Worm (Caenorhabditis elegans) whole organism, midembryonic: Measurements from ENCODE around the gene F22F4.4.

Source experiments
- T22C8.4 ChIP-seq: fragments of 200-800 bp; sonication (Bioruptor generic); IDR thresholded peaks from 2 replicates; pipeline ENCODE4 v1.3.6; 2022; ENCODE audit warnings: missing genetic modification characterization, missing compliant biosample characterization
- cog-1 ChIP-seq: sonication (generic microtip); optimal IDR thresholded peaks from 2 replicates; lab custom pipeline; 2016; ENCODE audit warnings: missing genetic modification characterization, missing compliant biosample characterization
- flt-1 ChIP-seq: fragments of 200-800 bp; sonication (Bioruptor generic); IDR thresholded peaks from 2 replicates; pipeline ENCODE4 v1.3.6; 2022; ENCODE audit warnings: missing genetic modification characterization, missing compliant biosample characterization
- klf-2 ChIP-seq: fragments of 200-800 bp; sonication (Bioruptor generic); conservative IDR thresholded peaks from 2 replicates; pipeline ENCODE4 v1.3.6; 2022; ENCODE audit warnings: missing genetic modification reagents, missing genetic modification characterization, missing compliant biosample characterization
- med-1 ChIP-seq: sonication (generic microtip); optimal IDR thresholded peaks from 2 replicates; lab custom pipeline; 2017; ENCODE audit warnings: missing genetic modification characterization, mild to moderate bottlenecking, missing compliant biosample characterization, antibody characterized with exemption, missing genetic modification reagents; ENCODE audit not compliant: insufficient read depth
- ref-1 ChIP-seq: fragments of 200-800 bp; sonication (Bioruptor generic); conservative IDR thresholded peaks from 2 replicates; pipeline ENCODE4 v1.3.6; 2022; ENCODE audit warnings: missing genetic modification reagents, missing genetic modification characterization, missing compliant biosample characterization
- tab-1 ChIP-seq: fragments of 200-800 bp; sonication (Bioruptor generic); IDR thresholded peaks from 2 replicates; pipeline ENCODE4 v1.3.6; 2022; ENCODE audit warnings: missing genetic modification characterization, missing compliant biosample characterization
- ztf-23 ChIP-seq: fragments of 200-800 bp; sonication (Bioruptor generic); IDR thresholded peaks from 2 replicates; pipeline ENCODE4 v1.3.6; 2022; ENCODE audit warnings: missing genetic modification reagents, missing genetic modification characterization, missing compliant biosample characterization
- ztf-29 ChIP-seq: fragments of 200-800 bp; sonication (Bioruptor generic); IDR thresholded peaks from 2 replicates; pipeline ENCODE4 v1.3.6; 2022; ENCODE audit warnings: missing genetic modification reagents, missing genetic modification characterization, missing compliant biosample characterization

Gene F22F4.4

DNA sequence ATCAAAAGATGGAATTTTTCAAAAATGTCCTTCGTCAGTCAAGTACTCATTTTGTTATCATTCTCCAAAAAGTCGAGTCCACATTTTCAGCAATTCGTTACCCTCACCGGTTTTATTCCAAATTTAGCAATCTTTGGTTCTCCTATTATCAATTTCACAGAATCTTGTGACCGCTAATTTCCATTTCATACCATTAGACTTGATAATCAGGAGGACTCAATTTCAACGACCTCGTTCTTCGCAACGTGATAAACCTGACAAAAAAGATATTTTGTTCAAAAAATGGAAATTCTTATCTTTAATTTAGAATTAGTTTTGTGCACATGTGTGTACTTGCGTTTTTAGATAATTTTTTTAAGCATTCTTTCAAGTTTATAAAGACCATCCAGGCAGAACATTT lies 38.8 kb downstream of the F22F4.4 start:
- no peak for TF ChIP-seq flt-1 (GFP tag; lab: Robert Waterston, UW)
- TF ChIP-seq ztf-23 (GFP tag; lab: Robert Waterston, UW), result no peak
- no peak for TF ChIP-seq T22C8.4 (GFP tag; lab: Robert Waterston, UW)
- TF ChIP-seq med-1 (GFP tag; lab: Kevin White, UChicago), result no peak
- TF ChIP-seq tab-1 (GFP tag; lab: Robert Waterston, UW), result no peak
- no peak for TF ChIP-seq cog-1 (tag; lab: Kevin White, UChicago)
- TF ChIP-seq klf-2, result no peak
- no peak for TF ChIP-seq ref-1 (GFP tag; lab: Robert Waterston, UW)
- no peak for TF ChIP-seq ztf-29

DNA sequence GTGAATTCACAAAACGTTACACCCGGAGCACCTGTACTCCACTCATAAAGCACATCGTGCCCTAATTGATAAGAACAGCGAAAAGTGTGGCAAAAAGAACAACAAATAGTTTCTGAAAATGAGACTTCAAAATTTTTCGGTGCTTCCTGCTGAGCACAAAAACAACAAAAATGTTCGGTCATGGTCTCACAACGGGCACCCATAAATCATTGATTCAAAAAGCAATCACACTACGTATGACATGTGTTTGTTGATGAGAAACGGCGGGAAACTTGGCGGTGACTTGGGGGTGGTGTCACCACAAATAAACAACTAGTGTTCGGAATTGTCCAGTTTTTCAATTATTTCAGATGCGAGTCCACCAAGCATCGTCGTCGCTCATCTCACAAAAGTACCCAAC lies 40.5 kb downstream of the F22F4.4 start:
- TF ChIP-seq cog-1 (tag; lab: Kevin White, UChicago), result no peak

DNA sequence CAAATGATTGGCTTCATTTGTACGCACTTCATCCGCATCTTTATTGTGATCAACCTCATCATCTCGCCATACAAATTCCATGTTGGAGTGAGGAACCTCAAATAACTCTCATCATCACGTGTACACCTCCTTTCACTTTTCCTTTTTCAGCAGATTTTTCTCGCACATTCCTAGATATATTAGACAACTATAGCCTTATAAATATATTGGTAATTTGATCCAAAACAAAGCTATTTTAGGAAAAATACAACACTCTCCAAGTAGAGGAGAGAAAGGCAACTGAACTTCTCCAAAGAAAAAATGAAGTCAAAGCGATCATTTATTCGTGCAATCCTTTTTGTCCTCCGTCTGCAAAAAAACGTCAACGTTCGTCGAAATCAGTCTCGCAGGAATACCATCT lies 42.5 kb downstream of the F22F4.4 start, which contains the start of gene R07E4.1:
Gene R07E4.1 (plus strand): TSS at position 301 of the 400 bp plus-strand sequence.
- TF ChIP-seq flt-1 (GFP tag; lab: Robert Waterston, UW) (no peak), ref-1 (GFP tag; lab: Robert Waterston, UW) (no peak), ztf-23 (GFP tag; lab: Robert Waterston, UW) (no peak), ztf-29 (no peak), cog-1 (tag; lab: Kevin White, UChicago) (no peak), med-1 (GFP tag; lab: Kevin White, UChicago) (no peak), klf-2 (no peak), T22C8.4 (GFP tag; lab: Robert Waterston, UW) (no peak), tab-1 (GFP tag; lab: Robert Waterston, UW) (no peak)

DNA sequence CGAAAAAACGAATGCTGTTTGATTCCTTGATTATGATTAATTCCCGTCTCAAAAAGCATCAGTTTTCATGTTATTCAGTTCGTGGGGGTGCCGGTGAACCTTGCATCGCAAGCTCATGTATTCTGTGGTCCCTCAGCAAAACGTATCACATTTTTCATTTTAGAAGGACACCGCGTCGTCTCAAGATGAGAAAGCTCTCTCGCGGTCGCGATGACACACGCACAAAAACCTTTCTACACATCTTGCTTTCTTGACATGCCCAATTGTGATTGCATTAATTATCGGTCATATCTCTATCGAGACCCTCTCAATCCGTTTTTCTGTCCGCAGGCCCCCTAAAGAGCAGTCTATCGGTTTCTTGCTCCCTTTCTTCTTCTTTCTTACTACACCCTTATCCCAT lies 45.2 kb downstream of the F22F4.4 start:
- no peak for TF ChIP-seq ztf-29
- no peak for TF ChIP-seq med-1 (GFP tag; lab: Kevin White, UChicago)
- TF ChIP-seq ref-1 (GFP tag; lab: Robert Waterston, UW), result no peak
- no peak for TF ChIP-seq tab-1 (GFP tag; lab: Robert Waterston, UW)

DNA sequence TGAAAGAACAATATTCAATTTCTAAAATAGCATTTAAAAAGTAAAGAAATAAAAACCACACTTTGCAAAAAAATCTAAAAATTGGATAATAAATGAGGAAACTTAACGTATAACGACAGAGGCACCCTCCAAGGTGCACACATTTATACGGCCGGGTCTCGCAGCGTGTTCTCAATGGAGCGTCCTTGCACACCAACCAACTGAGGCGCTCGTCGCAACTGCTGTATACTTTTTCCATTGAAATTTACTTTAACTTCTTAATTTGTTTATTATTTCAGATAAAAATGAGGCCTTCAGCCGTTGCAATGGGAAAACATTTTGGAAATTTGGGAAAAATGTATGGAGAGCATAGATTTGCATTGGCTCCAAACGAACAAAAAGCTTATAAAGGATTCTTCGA lies 48.2 kb downstream of the F22F4.4 start, which contains the start of the genes R07E4.5 and R07E4.3:
Gene R07E4.5 (minus strand): TSS at position 1 of the 400 bp plus-strand sequence.
Gene R07E4.3 (plus strand): TSS at position 285 of the 400 bp plus-strand sequence.
- no peak for TF ChIP-seq ztf-29
- no peak for TF ChIP-seq tab-1 (GFP tag; lab: Robert Waterston, UW)
- peak; percentile 62; the same call in 1 of the 2 replicates for TF ChIP-seq ztf-23 (GFP tag; lab: Robert Waterston, UW)
- peak; percentile 43 for TF ChIP-seq cog-1 (tag; lab: Kevin White, UChicago)
- TF ChIP-seq T22C8.4 (GFP tag; lab: Robert Waterston, UW), result no peak
- TF ChIP-seq flt-1 (GFP tag; lab: Robert Waterston, UW), result 0 out of 2 replicates have a peak, but pooled peaks have one; percentile 56
